Worm (Caenorhabditis elegans) whole organism, midembryonic: ENCODE data around the gene M7.12.

ENCODE experiments used
- T22C8.4 ChIP-seq: fragments of 200-800 bp; sonication (Bioruptor generic); IDR thresholded peaks from 2 replicates; pipeline ENCODE4 v1.3.6; 2022; ENCODE audit warnings: missing genetic modification characterization, missing compliant biosample characterization
- cog-1 ChIP-seq: sonication (generic microtip); optimal IDR thresholded peaks from 2 replicates; lab custom pipeline; 2016; ENCODE audit warnings: missing genetic modification characterization, missing compliant biosample characterization
- flt-1 ChIP-seq: fragments of 200-800 bp; sonication (Bioruptor generic); IDR thresholded peaks from 2 replicates; pipeline ENCODE4 v1.3.6; 2022; ENCODE audit warnings: missing genetic modification characterization, missing compliant biosample characterization
- klf-2 ChIP-seq: fragments of 200-800 bp; sonication (Bioruptor generic); conservative IDR thresholded peaks from 2 replicates; pipeline ENCODE4 v1.3.6; 2022; ENCODE audit warnings: missing genetic modification reagents, missing genetic modification characterization, missing compliant biosample characterization
- med-1 ChIP-seq: sonication (generic microtip); optimal IDR thresholded peaks from 2 replicates; lab custom pipeline; 2017; ENCODE audit warnings: missing genetic modification characterization, mild to moderate bottlenecking, missing compliant biosample characterization, antibody characterized with exemption, missing genetic modification reagents; ENCODE audit not compliant: insufficient read depth
- ref-1 ChIP-seq: fragments of 200-800 bp; sonication (Bioruptor generic); conservative IDR thresholded peaks from 2 replicates; pipeline ENCODE4 v1.3.6; 2022; ENCODE audit warnings: missing genetic modification reagents, missing genetic modification characterization, missing compliant biosample characterization
- tab-1 ChIP-seq: fragments of 200-800 bp; sonication (Bioruptor generic); IDR thresholded peaks from 2 replicates; pipeline ENCODE4 v1.3.6; 2022; ENCODE audit warnings: missing genetic modification characterization, missing compliant biosample characterization
- ztf-23 ChIP-seq: fragments of 200-800 bp; sonication (Bioruptor generic); IDR thresholded peaks from 2 replicates; pipeline ENCODE4 v1.3.6; 2022; ENCODE audit warnings: missing genetic modification reagents, missing genetic modification characterization, missing compliant biosample characterization
- ztf-29 ChIP-seq: fragments of 200-800 bp; sonication (Bioruptor generic); IDR thresholded peaks from 2 replicates; pipeline ENCODE4 v1.3.6; 2022; ENCODE audit warnings: missing genetic modification reagents, missing genetic modification characterization, missing compliant biosample characterization

DNA sequence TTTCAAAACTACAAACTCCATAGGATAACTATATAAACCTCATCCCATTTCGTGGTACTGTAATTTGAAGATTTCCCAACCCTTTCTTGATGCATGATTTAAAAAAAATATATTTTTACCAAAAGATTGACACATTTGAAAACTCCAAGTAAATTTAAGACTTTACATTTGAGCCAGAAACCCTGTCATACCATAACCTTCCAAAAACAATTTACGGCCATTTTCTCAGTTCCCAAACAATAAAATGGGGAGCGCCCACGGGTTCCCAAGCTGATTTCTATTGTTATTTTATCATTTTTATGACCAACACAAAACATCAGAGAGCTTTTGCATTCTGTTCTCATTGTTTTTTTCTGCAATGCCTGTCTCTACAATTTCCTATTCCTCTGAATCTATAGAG, 14.9 kb upstream of the M7.12 start, which contains the start of gene clc-9:
- no peak for TF ChIP-seq T22C8.4
- no peak for TF ChIP-seq cog-1 (tag; lab: Kevin White, UChicago)
- no peak for TF ChIP-seq klf-2 (GFP tag; lab: Robert Waterston, UW)
- TF ChIP-seq ztf-29, result no peak
- TF ChIP-seq flt-1 (GFP tag; lab: Robert Waterston, UW), result no peak
- TF ChIP-seq ztf-23 (GFP tag; lab: Robert Waterston, UW), result no peak
- no peak for TF ChIP-seq med-1 (GFP tag; lab: Kevin White, UChicago)
- TF ChIP-seq ref-1 (GFP tag; lab: Robert Waterston, UW), result no peak
- no peak for TF ChIP-seq tab-1 (GFP tag; lab: Robert Waterston, UW)
